Fruit fly (Drosophila melanogaster) whole organism, prepupa: Measurements from ENCODE around the gene CG46281.

Experiments used
- CG10669 ChIP-seq: fragments of 200-800 bp; sonication (Bioruptor generic); optimal IDR thresholded peaks from 3 replicates; lab custom pipeline; 2018; ENCODE audit warnings: missing biosample characterization, mild to moderate bottlenecking, missing genetic modification characterization, moderate library complexity
- CG11762 ChIP-seq: fragments of 200-800 bp; sonication (Bioruptor generic); optimal IDR thresholded peaks from 3 replicates; lab custom pipeline; 2016; ENCODE audit warnings: missing biosample characterization, missing genetic modification characterization; ENCODE audit not compliant: insufficient read depth
- CG16779 ChIP-seq: fragments of 200-800 bp; sonication (Bioruptor generic); optimal IDR thresholded peaks from 3 replicates; lab custom pipeline; 2017; ENCODE audit warnings: missing biosample characterization, mild to moderate bottlenecking, missing genetic modification characterization
- CG3032 ChIP-seq: fragments of 200-800 bp; optimal IDR thresholded peaks from 2 replicates; lab custom pipeline; 2019; ENCODE audit warnings: missing biosample characterization, mild to moderate bottlenecking, missing genetic modification characterization, moderate library complexity
- CG9139 ChIP-seq: fragments of 200-800 bp; sonication (Bioruptor generic); optimal IDR thresholded peaks from 3 replicates; lab custom pipeline; 2017; ENCODE audit warnings: missing biosample characterization, mild to moderate bottlenecking, missing genetic modification characterization
- Smox ChIP-seq: fragments of 200-800 bp; sonication (Bioruptor generic); optimal IDR thresholded peaks from 3 replicates; lab custom pipeline; 2016; ENCODE audit warnings: missing biosample characterization, missing genetic modification characterization
- achi ChIP-seq: fragments of 200-800 bp; sonication (Bioruptor generic); optimal IDR thresholded peaks from 3 replicates; lab custom pipeline; 2016; ENCODE audit warnings: missing biosample characterization, missing genetic modification characterization
- dac ChIP-seq: fragments of 200-800 bp; sonication (Bioruptor generic); optimal IDR thresholded peaks from 2 replicates; lab custom pipeline; 2017; ENCODE audit warnings: missing biosample characterization, mild to moderate bottlenecking, missing genetic modification characterization
- dsx ChIP-seq: fragments of 200-800 bp; optimal IDR thresholded peaks from 3 replicates; lab custom pipeline; 2019; ENCODE audit warnings: missing biosample characterization, mild to moderate bottlenecking, missing genetic modification characterization, moderate library complexity; ENCODE audit not compliant: poor library complexity, severe bottlenecking
- esn ChIP-seq: fragments of 200-800 bp; sonication (Bioruptor generic); optimal IDR thresholded peaks from 2 replicates; lab custom pipeline; 2016; ENCODE audit warnings: missing biosample characterization, mild to moderate bottlenecking, missing genetic modification characterization, moderate library complexity
- fd59A ChIP-seq: fragments of 200-800 bp; sonication (Bioruptor generic); optimal IDR thresholded peaks from 2 replicates; lab custom pipeline; 2017; ENCODE audit warnings: missing biosample characterization, mild to moderate bottlenecking, missing genetic modification characterization, missing genetic modification reagents

dm6 chr3R:13072052-13072451, 41.9 kb upstream of the CG46281 start:
- TF ChIP-seq CG9139 (GFP tag; lab: Kevin White, UChicago) = no peak
- no peak for TF ChIP-seq dsx (GFP tag; lab: Kevin White, UChicago)
- TF ChIP-seq Smox (GFP tag; lab: Kevin White, UChicago) = no peak
- no peak for TF ChIP-seq dac (GFP tag; lab: Kevin White, UChicago)
- no peak for TF ChIP-seq fd59A
- TF ChIP-seq CG3032 (tag; lab: Kevin White, UChicago) = no peak
- TF ChIP-seq esn = no peak
- TF ChIP-seq achi (GFP tag; lab: Kevin White, UChicago) = no peak
- TF ChIP-seq CG10669 (GFP tag; lab: Kevin White, UChicago) = no peak
- no peak for TF ChIP-seq CG11762 (GFP tag; lab: Kevin White, UChicago)
- no peak for TF ChIP-seq CG16779
